Fruit fly (Drosophila melanogaster): ENCODE data around the gene dsb.

dsb gene

DNA sequence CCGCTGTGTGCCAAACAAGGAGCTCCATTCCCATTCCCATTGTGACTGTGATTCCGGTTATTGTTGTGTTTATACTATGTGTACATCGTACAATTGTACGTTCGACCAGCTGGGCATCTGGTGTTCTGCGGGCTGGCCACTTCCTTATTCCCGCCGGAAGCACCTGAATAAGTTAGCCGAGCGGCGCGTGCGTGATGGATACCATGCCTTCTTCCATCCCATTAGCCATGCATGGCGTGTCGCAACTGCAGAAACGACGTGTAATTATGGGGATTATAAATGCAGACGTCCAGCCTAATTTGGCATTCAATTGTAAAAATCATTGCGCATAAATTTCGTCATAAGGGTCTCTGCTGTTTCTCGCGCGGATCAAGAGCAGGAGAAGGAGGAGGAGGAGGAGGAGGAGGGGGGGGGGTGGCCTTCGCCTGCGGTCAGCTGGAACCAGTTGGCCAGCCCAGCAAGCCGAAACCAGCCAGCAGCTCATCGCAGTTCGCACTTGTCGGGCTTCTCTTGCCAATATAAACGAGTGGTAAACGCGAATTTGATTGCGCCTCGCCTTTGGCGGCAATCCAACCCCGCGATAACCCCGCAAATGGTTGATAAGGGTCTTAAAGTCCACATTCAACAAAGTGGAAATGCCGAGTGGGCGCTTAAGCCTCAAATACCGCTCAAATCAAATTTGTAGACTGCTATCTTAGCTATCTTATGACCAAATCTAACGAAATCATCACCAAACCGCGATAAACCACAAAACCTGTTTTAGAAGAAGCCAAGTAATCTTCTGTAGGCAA, 43.8 kb downstream of the dsb start:
- TF ChIP-seq Atf3 (GFP tag; optimal IDR thresholded peaks at IDR 0.05) = no peak
- TF ChIP-seq CG2889 (GFP tag; IDR thresholded peaks at IDR 0.05) = 0 out of 3 replicates have a peak, but pooled peaks have one; percentile 30
- TF ChIP-seq CG14965 (GFP tag; optimal IDR thresholded peaks at IDR 0.05; ENCODE audit: borderline replicate concordance) = no peak
- no peak for TF ChIP-seq CG17361 (GFP tag; IDR thresholded peaks at IDR 0.05)
- no peak for TF ChIP-seq CG4404 (GFP tag; IDR thresholded peaks at IDR 0.05)
- TF ChIP-seq CG34422 (GFP tag; IDR thresholded peaks at IDR 0.05) = peak; percentile 34; the same call in 1 of the 3 replicates
- 0 out of 2 replicates have a peak, but pooled peaks have one; percentile 9 for TF ChIP-seq Bgb (GFP tag; IDR thresholded peaks at IDR 0.05; ENCODE audit: partially characterized antibody)
- peak; percentile 17 for TF ChIP-seq CG12769 (tag; optimal IDR thresholded peaks at IDR 0.05)
- 0 out of 2 replicates have a peak, but pooled peaks have one; percentile 19 for TF ChIP-seq Nf-YA (GFP tag; IDR thresholded peaks at IDR 0.05)
- peak; percentile 14 for TF ChIP-seq CG34376 (GFP tag; optimal IDR thresholded peaks at IDR 0.05)
- TF ChIP-seq CG32772 (GFP tag; IDR thresholded peaks at IDR 0.05) = no peak
- no peak for TF ChIP-seq CG2678 (tag; optimal IDR thresholded peaks at IDR 0.05)
- no peak for TF ChIP-seq Jarid2 (GFP tag; optimal IDR thresholded peaks at IDR 0.05)
- TF ChIP-seq ci (GFP tag; IDR thresholded peaks at IDR 0.05) = 0 out of 3 replicates have a peak, but pooled peaks have one; percentile 16
- TF ChIP-seq pum (GFP tag; optimal IDR thresholded peaks at IDR 0.05) = no peak
- TF ChIP-seq Dp (GFP tag; optimal IDR thresholded peaks at IDR 0.05) = no peak
- no peak for TF ChIP-seq CG6654 (GFP tag; optimal IDR thresholded peaks at IDR 0.05)
- TF ChIP-seq nom (GFP tag; optimal IDR thresholded peaks at IDR 0.05) = peak; percentile 69
- TF ChIP-seq Med (GFP tag) = peak; percentile 47
- peak; percentile 9 for TF ChIP-seq CG10543 (GFP tag; optimal IDR thresholded peaks at IDR 0.05)
- TF ChIP-seq crol (GFP tag; IDR thresholded peaks at IDR 0.05) = peak; percentile 59
- peak; percentile 61 for TF ChIP-seq ewg (GFP tag; optimal IDR thresholded peaks at IDR 0.05)
- TF ChIP-seq sd (tag; optimal IDR thresholded peaks at IDR 0.05) = peak; percentile 64
- TF ChIP-seq klu (GFP tag; IDR thresholded peaks at IDR 0.05) = no peak
- no peak for TF ChIP-seq ara (GFP tag; IDR thresholded peaks at IDR 0.05)
- no peak for TF ChIP-seq Mrtf (GFP tag; IDR thresholded peaks at IDR 0.05)
- TF ChIP-seq slou (GFP tag; optimal IDR thresholded peaks at IDR 0.05) = no peak
- TF ChIP-seq pan (optimal IDR thresholded peaks at IDR 0.05) = no peak
- peak in 1 of 2 experiments; percentile 16 for TF ChIP-seq pan (GFP tag; optimal IDR thresholded peaks at IDR 0.05 in 1 of 2, IDR thresholded peaks at IDR 0.05 in 1 of 2)
- TF ChIP-seq Bdp1 (GFP tag; optimal IDR thresholded peaks at IDR 0.05) = no peak
- no peak for TF ChIP-seq CG16815 (GFP tag; optimal IDR thresholded peaks at IDR 0.05)
- 0 out of 3 replicates have a peak, but pooled peaks have one; percentile 30 for TF ChIP-seq dysf (GFP tag; IDR thresholded peaks at IDR 0.05)
- TF ChIP-seq CG15479 (GFP tag; optimal IDR thresholded peaks at IDR 0.05) = peak; percentile 22
- TF ChIP-seq CG13894 (tag; optimal IDR thresholded peaks at IDR 0.05) = peak; percentile 14
- no peak for TF ChIP-seq bsh (GFP tag; optimal IDR thresholded peaks at IDR 0.05)
- peak; percentile 25 for TF ChIP-seq grn (GFP tag; optimal IDR thresholded peaks at IDR 0.05)
- TF ChIP-seq rib (GFP tag; IDR thresholded peaks at IDR 0.05) = peak; percentile 35; the same call in 1 of the 2 replicates

DNA sequence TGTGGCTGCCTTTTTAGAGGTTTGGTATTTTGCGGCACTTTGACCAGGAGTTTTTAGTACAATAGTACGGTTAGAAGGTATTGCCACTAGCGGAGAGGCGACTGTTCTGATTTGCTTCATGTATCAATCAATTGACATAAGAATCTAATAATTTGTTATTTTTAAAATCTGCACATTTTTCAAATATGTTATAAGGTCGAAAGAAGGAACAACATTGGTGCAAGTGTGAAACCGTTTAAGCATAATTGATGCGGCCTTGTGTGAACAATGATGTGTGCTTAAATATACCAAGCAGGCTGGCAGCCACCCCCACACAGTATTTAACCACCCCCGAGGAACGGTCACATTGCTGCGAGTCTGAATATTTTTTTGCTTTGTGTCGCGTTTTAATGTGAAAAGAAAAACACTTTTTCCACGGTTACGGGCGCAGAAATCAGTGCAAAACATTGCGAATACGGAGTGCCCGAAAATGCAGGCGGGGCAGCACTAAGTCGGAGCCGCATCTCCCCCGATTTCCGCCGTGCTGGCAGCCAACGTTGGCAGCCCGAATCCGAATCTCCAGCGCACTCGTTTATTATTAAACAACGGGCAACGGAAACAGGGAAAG, 44.8 kb downstream of the dsb start, which contains the start of the genes HBS1 and CG12025:
Gene HBS1, minus strand, starts transcription at position 120 of the 607 bp plus-strand sequence.
Gene CG12025, plus strand, starts transcription at position 310 of the 607 bp plus-strand sequence.
- TF ChIP-seq lov (optimal IDR thresholded peaks at IDR 0.05) = no peak
- no peak for TF ChIP-seq lov (GFP tag; IDR thresholded peaks at IDR 0.05)
- no peak for TF ChIP-seq vnd (GFP tag; IDR thresholded peaks at IDR 0.05; ENCODE audit: partially characterized antibody)
- TF ChIP-seq trh (GFP tag; optimal IDR thresholded peaks at IDR 0.05) = no peak
- peak; percentile 72 for TF ChIP-seq MBD-R2 (GFP tag; IDR thresholded peaks at IDR 0.05)
- no peak for TF ChIP-seq fd64A (GFP tag; optimal IDR thresholded peaks at IDR 0.05)
- TF ChIP-seq CG12236 (GFP tag; optimal IDR thresholded peaks at IDR 0.05) = no peak
- TF ChIP-seq stwl (tag; optimal IDR thresholded peaks at IDR 0.05) = peak; percentile 58
- peak; percentile 56; the same call in 1 of the 4 replicates for TF ChIP-seq Gug (GFP tag; IDR thresholded peaks at IDR 0.05)
- TF ChIP-seq CG11456 (GFP tag; IDR thresholded peaks at IDR 0.05) = peak; percentile 52; the same call in 1 of the 3 replicates
- no peak for TF ChIP-seq dimm (GFP tag; IDR thresholded peaks at IDR 0.05)
- peak; percentile 45 for TF ChIP-seq CG18262 (tag; optimal IDR thresholded peaks at IDR 0.05)
- TF ChIP-seq nau (GFP tag; optimal IDR thresholded peaks at IDR 0.05) = no peak

Measured in whole organism, embryonic.